Fruit fly (Drosophila melanogaster) whole organism, embryonic: Measurements from ENCODE around the gene CG1998.

ENCODE experiments used
- Asciz ChIP-seq: fragments of 200-800 bp; sonication (Bioruptor generic); optimal IDR thresholded peaks from 2 replicates; lab custom pipeline; 2017; ENCODE audit warnings: missing biosample characterization, mild to moderate bottlenecking, missing genetic modification characterization, missing genetic modification reagents
- CG10462 ChIP-seq: fragments of 200-800 bp; sonication (Bioruptor generic); optimal IDR thresholded peaks from 2 replicates; lab custom pipeline; 2016; ENCODE audit warnings: missing biosample characterization, missing genetic modification characterization
- CG13624 ChIP-seq: fragments of 200-800 bp; sonication (Bioruptor generic); optimal IDR thresholded peaks from 2 replicates; lab custom pipeline; 2016; ENCODE audit warnings: missing biosample characterization, missing genetic modification characterization
- CG14965 ChIP-seq: fragments of 200-800 bp; sonication (Bioruptor generic); optimal IDR thresholded peaks from 2 replicates; lab custom pipeline; 2016; ENCODE audit warnings: missing biosample characterization, missing genetic modification characterization, borderline replicate concordance
- CG18262 ChIP-seq: fragments of 200-800 bp; optimal IDR thresholded peaks from 3 replicates; lab custom pipeline; 2019; ENCODE audit warnings: missing biosample characterization, mild to moderate bottlenecking, missing genetic modification characterization, moderate library complexity
- CG2129 ChIP-seq: fragments of 200-800 bp; sonication (Bioruptor generic); IDR thresholded peaks from 2 replicates; pipeline ENCODE4 v1.3.6; 2022; ENCODE audit warnings: missing biosample characterization, missing genetic modification characterization; ENCODE audit not compliant: partially characterized antibody
- CG4404 ChIP-seq: fragments of 200-800 bp; sonication (Bioruptor generic); IDR thresholded peaks from 2 replicates; pipeline ENCODE4 v1.3.6; 2022; ENCODE audit warnings: missing biosample characterization, missing genetic modification characterization
- CG5245 ChIP-seq: fragments of 200-800 bp; sonication (Bioruptor generic); optimal IDR thresholded peaks from 3 replicates; lab custom pipeline; 2016; ENCODE audit warnings: missing biosample characterization, missing genetic modification characterization
- CG6683 ChIP-seq: fragments of 200-800 bp; sonication (Bioruptor generic); optimal IDR thresholded peaks from 2 replicates; lab custom pipeline; 2017; ENCODE audit warnings: missing biosample characterization, mild to moderate bottlenecking, missing genetic modification characterization, missing genetic modification reagents
- CG6791 ChIP-seq: fragments of 200-800 bp; sonication (Bioruptor generic); IDR thresholded peaks from 3 replicates; pipeline ENCODE4 v1.3.6; 2022; ENCODE audit warnings: missing biosample characterization, missing genetic modification characterization; ENCODE audit not compliant: partially characterized antibody
- CG6854 ChIP-seq: fragments of 200-800 bp; sonication (Bioruptor generic); optimal IDR thresholded peaks from 3 replicates; lab custom pipeline; 2017; ENCODE audit warnings: missing biosample characterization, mild to moderate bottlenecking, missing genetic modification characterization
- CG7372 ChIP-seq: fragments of 200-800 bp; sonication (Bioruptor generic); IDR thresholded peaks from 2 replicates; pipeline ENCODE4 v1.3.6; 2022; ENCODE audit warnings: missing biosample characterization, missing genetic modification characterization
- CG9215 ChIP-seq: fragments of 200-800 bp; sonication (Bioruptor generic); IDR thresholded peaks from 2 replicates; pipeline ENCODE4 v1.3.6; 2022; ENCODE audit warnings: missing biosample characterization, missing genetic modification characterization
- CG9437 ChIP-seq: fragments of 200-800 bp; sonication (Bioruptor generic); optimal IDR thresholded peaks from 2 replicates; lab custom pipeline; 2018; ENCODE audit warnings: missing biosample characterization, mild to moderate bottlenecking, missing genetic modification characterization
- CG9609 ChIP-seq: fragments of 200-800 bp; sonication (Bioruptor generic); optimal IDR thresholded peaks from 3 replicates; lab custom pipeline; 2016; ENCODE audit warnings: missing biosample characterization, missing genetic modification characterization
- CG9876 ChIP-seq: fragments of 200-800 bp; sonication (Bioruptor generic); optimal IDR thresholded peaks from 2 replicates; lab custom pipeline; 2016; ENCODE audit warnings: missing biosample characterization, missing genetic modification characterization
- Dek ChIP-seq: fragments of 200-800 bp; sonication (Bioruptor generic); optimal IDR thresholded peaks from 3 replicates; lab custom pipeline; 2019; ENCODE audit warnings: missing biosample characterization, mild to moderate bottlenecking, missing genetic modification characterization, moderate library complexity
- Gug ChIP-seq: fragments of 200-800 bp; sonication (Bioruptor generic); IDR thresholded peaks from 4 replicates; pipeline ENCODE4 v1.3.6; 2022; ENCODE audit warnings: missing biosample characterization, missing genetic modification characterization
- HHEX ChIP-seq: fragments of 200-800 bp; sonication (Bioruptor generic); optimal IDR thresholded peaks from 3 replicates; lab custom pipeline; 2017; ENCODE audit warnings: missing biosample characterization, mild to moderate bottlenecking, missing genetic modification characterization, missing genetic modification reagents
- Hand ChIP-seq: fragments of 200-800 bp; sonication (Bioruptor generic); optimal IDR thresholded peaks from 2 replicates; lab custom pipeline; 2017; ENCODE audit warnings: mild to moderate bottlenecking, missing biosample characterization, missing genetic modification reagents, missing genetic modification characterization
- Kr ChIP-seq: fragments of 200-800 bp; sonication (Bioruptor generic); optimal IDR thresholded peaks from 2 replicates; lab custom pipeline; 2017; ENCODE audit warnings: missing biosample characterization, mild to moderate bottlenecking, missing genetic modification characterization
- Mad ChIP-seq: fragments of 200-800 bp; sonication (Bioruptor generic); optimal IDR thresholded peaks from 2 replicates; lab custom pipeline; 2016; ENCODE audit warnings: missing biosample characterization, missing genetic modification characterization
- NC2α ChIP-seq: fragments of 200-800 bp; sonication (Bioruptor generic); optimal IDR thresholded peaks from 2 replicates; lab custom pipeline; 2016; ENCODE audit warnings: missing biosample characterization, missing genetic modification characterization
- Scr ChIP-seq: fragments of 200-800 bp; sonication (Bioruptor generic); IDR thresholded peaks from 2 replicates; pipeline ENCODE4 v1.3.6; 2022; ENCODE audit warnings: missing biosample characterization, missing genetic modification characterization; ENCODE audit not compliant: partially characterized antibody
- Sry-δ ChIP-seq: fragments of 200-800 bp; sonication (Bioruptor generic); optimal IDR thresholded peaks from 2 replicates; lab custom pipeline; 2016; ENCODE audit warnings: missing biosample characterization, missing genetic modification characterization
- Xrp1 ChIP-seq: fragments of 200-800 bp; sonication (Bioruptor generic); IDR thresholded peaks from 2 replicates; pipeline ENCODE4 v1.3.6; 2022; ENCODE audit warnings: missing biosample characterization, missing genetic modification characterization
- al ChIP-seq: fragments of 200-800 bp; sonication (Bioruptor generic); IDR thresholded peaks from 2 replicates; pipeline ENCODE4 v1.3.6; 2022; ENCODE audit warnings: missing biosample characterization, missing genetic modification characterization
- btn ChIP-seq: fragments of 200-800 bp; sonication (Bioruptor generic); optimal IDR thresholded peaks from 2 replicates; lab custom pipeline; 2016; ENCODE audit warnings: missing biosample characterization, missing genetic modification characterization
- crc ChIP-seq: fragments of 200-800 bp; sonication (Bioruptor generic); optimal IDR thresholded peaks from 2 replicates; lab custom pipeline; 2016; ENCODE audit warnings: missing biosample characterization, missing genetic modification characterization
- crp ChIP-seq, 2 experiments: fragments of 200-800 bp; sonication (Bioruptor generic); optimal IDR thresholded peaks; 2 replicates in 1 of 2; 3 replicates in 1 of 2; lab custom pipeline; 2017; ENCODE audit warnings: missing biosample characterization in 2 of 2, missing genetic modification characterization in 2 of 2, mild to moderate bottlenecking in 1 of 2, moderate library complexity in 1 of 2
- dati ChIP-seq: fragments of 200-800 bp; sonication (Bioruptor generic); IDR thresholded peaks from 2 replicates; pipeline ENCODE4 v1.3.6; 2022; ENCODE audit warnings: missing biosample characterization, missing genetic modification characterization
- dimm ChIP-seq: fragments of 200-800 bp; sonication (Bioruptor generic); IDR thresholded peaks from 2 replicates; pipeline ENCODE4 v1.3.6; 2022; ENCODE audit warnings: missing biosample characterization, missing genetic modification characterization
- grau ChIP-seq: fragments of 200-800 bp; optimal IDR thresholded peaks from 3 replicates; lab custom pipeline; 2019; ENCODE audit warnings: missing biosample characterization, mild to moderate bottlenecking, missing genetic modification characterization, moderate library complexity
- gsb ChIP-seq: fragments of 200-800 bp; sonication (Bioruptor generic); IDR thresholded peaks from 2 replicates; pipeline ENCODE4 v1.3.6; 2022; ENCODE audit warnings: missing biosample characterization, missing genetic modification characterization
- jing ChIP-seq: fragments of 200-800 bp; sonication (Bioruptor generic); optimal IDR thresholded peaks from 2 replicates; lab custom pipeline; 2018; ENCODE audit warnings: missing biosample characterization, mild to moderate bottlenecking, missing genetic modification characterization
- nom ChIP-seq: fragments of 200-800 bp; sonication (Bioruptor generic); optimal IDR thresholded peaks from 2 replicates; lab custom pipeline; 2017; ENCODE audit warnings: missing biosample characterization, missing genetic modification characterization, mild to moderate bottlenecking, moderate library complexity, missing genetic modification reagents
- odd ChIP-seq: fragments of 200-800 bp; sonication (Bioruptor generic); optimal IDR thresholded peaks from 2 replicates; lab custom pipeline; 2017; ENCODE audit warnings: missing biosample characterization, mild to moderate bottlenecking, missing genetic modification characterization
- org-1 ChIP-seq: fragments of 200-800 bp; sonication (Bioruptor generic); optimal IDR thresholded peaks from 2 replicates; lab custom pipeline; 2017; ENCODE audit warnings: missing biosample characterization, missing genetic modification characterization
- pb ChIP-seq: fragments of 200-800 bp; sonication (Bioruptor generic); optimal IDR thresholded peaks from 3 replicates; lab custom pipeline; 2016; ENCODE audit warnings: missing biosample characterization, missing genetic modification characterization
- prd ChIP-seq, 3 experiments: fragments of >200 bp in 2 of 3; fragments of 200-800 bp in 1 of 3; sonication (Bioruptor generic) in 1 of 3; optimal IDR thresholded peaks in 2 of 3; IDR thresholded peaks in 1 of 3; 2 replicates in 2 of 3; 3 replicates in 1 of 3; pipeline versions ENCODE4 v1.3.6 to Lab custom; 2017 to 2022; ENCODE audit warnings: missing biosample characterization in 1 of 3, missing genetic modification characterization in 1 of 3
- sc ChIP-seq, 3 experiments: fragments of >200 bp in 2 of 3; fragments of 200-800 bp in 1 of 3; sonication (Bioruptor generic) in 1 of 3; optimal IDR thresholded peaks; 2 replicates in 2 of 3; 3 replicates in 1 of 3; lab custom pipeline; 2017; ENCODE audit warnings: mild to moderate bottlenecking in 1 of 3, missing biosample characterization in 1 of 3, missing genetic modification characterization in 1 of 3, missing genetic modification reagents in 1 of 3
- sd ChIP-seq: fragments of 200-800 bp; sonication (Bioruptor generic); optimal IDR thresholded peaks from 3 replicates; lab custom pipeline; 2018; ENCODE audit warnings: missing biosample characterization, mild to moderate bottlenecking, missing genetic modification characterization, moderate library complexity
- sens ChIP-seq: fragments of 200-800 bp; sonication (Bioruptor generic); peaks from one replicate; lab custom pipeline; 2016; ENCODE audit warnings: missing biosample characterization, missing genetic modification characterization
- so ChIP-seq: fragments of 200-800 bp; sonication (Bioruptor generic); IDR thresholded peaks from 3 replicates; pipeline ENCODE4 v1.3.6; 2022; ENCODE audit warnings: missing biosample characterization, missing genetic modification characterization
- stc ChIP-seq: fragments of 200-800 bp; sonication (Bioruptor generic); IDR thresholded peaks from 2 replicates; pipeline ENCODE4 v1.3.6; 2022; ENCODE audit warnings: missing biosample characterization, missing genetic modification characterization
- sug ChIP-seq: fragments of 200-800 bp; optimal IDR thresholded peaks from 2 replicates; lab custom pipeline; 2019; ENCODE audit warnings: missing biosample characterization, mild to moderate bottlenecking, missing genetic modification characterization, moderate library complexity
- tgo ChIP-seq: fragments of 200-800 bp; sonication (Bioruptor generic); IDR thresholded peaks from 3 replicates; pipeline ENCODE4 v1.3.6; 2022; ENCODE audit warnings: missing biosample characterization, missing genetic modification characterization
- trem ChIP-seq: fragments of 200-800 bp; optimal IDR thresholded peaks from 3 replicates; lab custom pipeline; 2019; ENCODE audit warnings: missing biosample characterization, mild to moderate bottlenecking, missing genetic modification characterization, moderate library complexity
- twi ChIP-seq: fragments of 200-800 bp; optimal IDR thresholded peaks from 2 replicates; lab custom pipeline; 2019; ENCODE audit warnings: missing biosample characterization, mild to moderate bottlenecking, missing genetic modification characterization, moderate library complexity
- vvl ChIP-seq: fragments of 200-800 bp; sonication (Bioruptor generic); IDR thresholded peaks from 2 replicates; pipeline ENCODE4 v1.3.6; 2022; ENCODE audit warnings: missing biosample characterization, missing genetic modification characterization
- z ChIP-seq: fragments of 200-800 bp; sonication (Bioruptor generic); IDR thresholded peaks from 3 replicates; pipeline ENCODE4 v1.3.6; 2022; ENCODE audit warnings: missing biosample characterization, missing genetic modification characterization

The CG1998 gene

DNA sequence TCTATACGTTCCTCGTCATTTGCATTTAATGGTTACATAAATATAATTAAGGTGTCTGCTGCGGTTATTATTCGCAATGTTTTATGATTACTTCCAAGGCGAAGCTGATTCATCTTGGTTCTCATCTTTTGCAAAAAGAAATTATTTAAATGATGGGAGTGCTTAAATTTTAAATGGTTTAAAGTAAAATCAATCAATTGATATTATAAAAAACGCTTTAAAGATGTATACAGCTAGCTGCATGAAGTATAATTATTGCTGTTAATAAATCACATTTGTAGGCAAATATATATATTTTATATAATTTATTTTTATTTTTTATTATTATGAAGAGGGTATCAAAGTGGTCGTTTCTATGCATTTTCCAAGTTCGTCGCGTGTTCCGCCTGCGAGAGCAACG is 37.9 kb upstream of the CG1998 start (continued):
- TF ChIP-seq Hand (GFP tag; lab: Kevin White, UChicago) (no peak), HHEX (no peak), dimm (GFP tag; lab: Robert Waterston, UW) (no peak), Asciz (GFP tag; lab: Kevin White, UChicago) (no peak), CG6683 (GFP tag; lab: Kevin White, UChicago) (no peak), Mad (GFP tag; lab: Kevin White, UChicago) (no peak), trem (tag; lab: Kevin White, UChicago) (no peak), CG9876 (no peak), tgo (GFP tag; lab: Robert Waterston, UW) (0 out of 3 replicates have a peak, but pooled peaks have one; percentile 17), sd (tag; lab: Kevin White, UChicago) (no peak), CG7372 (no peak), al (GFP tag; lab: Robert Waterston, UW) (no peak), vvl (no peak), CG9437 (GFP tag; lab: Kevin White, UChicago) (peak; percentile 39), Sry-δ (no peak), CG9609 (GFP tag; lab: Kevin White, UChicago) (no peak), stc (GFP tag; lab: Robert Waterston, UW) (no peak), pb (GFP tag; lab: Kevin White, UChicago) (no peak), CG10462 (GFP tag; lab: Kevin White, UChicago) (no peak), Gug (GFP tag; lab: Robert Waterston, UW) (no peak), CG9215 (GFP tag; lab: Robert Waterston, UW) (no peak), NC2α (GFP tag; lab: Kevin White, UChicago) (no peak), sc (optimal IDR thresholded peaks at IDR 0.05; lab: Kevin White, UChicago) (no peak), sc (GFP tag; optimal IDR thresholded peaks at IDR 0.05; lab: Kevin White, UChicago) (no peak), CG6791 (no peak), Kr (GFP tag; lab: Kevin White, UChicago) (no peak), so (GFP tag; lab: Robert Waterston, UW) (no peak; the same call in 2 of the 3 replicates), CG18262 (tag; lab: Kevin White, UChicago) (peak; percentile 59), twi (tag; lab: Kevin White, UChicago) (no peak), org-1 (GFP tag; lab: Kevin White, UChicago) (no peak), prd (optimal IDR thresholded peaks at IDR 0.05; lab: Kevin White, UChicago) (no peak), prd (GFP tag; IDR thresholded peaks at IDR 0.05; lab: Robert Waterston, UW) (0 out of 3 replicates have a peak, but pooled peaks have one; percentile 19), grau (tag; lab: Kevin White, UChicago) (peak; percentile 35), sens (GFP tag; lab: Kevin White, UChicago) (peak; percentile 59), odd (GFP tag; lab: Kevin White, UChicago) (no peak), crc (GFP tag; lab: Kevin White, UChicago) (no peak), Xrp1 (GFP tag; lab: Robert Waterston, UW) (0 out of 2 replicates have a peak, but pooled peaks have one; percentile 21), CG6854 (GFP tag; lab: Kevin White, UChicago) (no peak), CG14965 (GFP tag; lab: Kevin White, UChicago) (no peak), dati (GFP tag; lab: Robert Waterston, UW) (no peak), gsb (GFP tag; lab: Robert Waterston, UW) (no peak), sug (tag; lab: Kevin White, UChicago) (no peak), CG13624 (GFP tag; lab: Kevin White, UChicago) (no peak), Scr (GFP tag; lab: Robert Waterston, UW) (no peak), z (GFP tag; lab: Robert Waterston, UW) (no peak), CG2129 (GFP tag; lab: Robert Waterston, UW) (no peak), Dek (tag; lab: Kevin White, UChicago) (no peak), CG4404 (GFP tag; lab: Robert Waterston, UW) (no peak), nom (no peak), CG5245 (GFP tag; lab: Kevin White, UChicago) (no peak), crp (GFP tag; optimal IDR thresholded peaks at IDR 0.05; lab: Kevin White, UChicago) (no peak), jing (GFP tag; lab: Kevin White, UChicago) (no peak), btn (GFP tag; lab: Kevin White, UChicago) (no peak)
